Worm (Caenorhabditis elegans) whole organism, L4/young adult: ENCODE measurements around the gene zip-9.

Source experiments
- W03F9.2 ChIP-seq: fragments of 150-350 bp; optimal IDR thresholded peaks from 2 replicates; lab custom pipeline; 2014; ENCODE audit warnings: missing biosample characterization, missing genetic modification characterization
- dao-5 ChIP-seq: sonication (generic microtip); optimal IDR thresholded peaks from 2 replicates; lab custom pipeline; 2016; ENCODE audit warnings: missing genotype, missing genetic modification characterization, moderate library complexity, missing compliant biosample characterization
- him-1 ChIP-seq: sonication (generic microtip); optimal IDR thresholded peaks from 2 replicates; lab custom pipeline; 2016; ENCODE audit warnings: missing genotype, missing genetic modification reagents, missing genetic modification characterization, missing compliant biosample characterization

zip-9 gene

ce11 chrV:10967594-10968273, 25.5 kb downstream of the zip-9 start:
- TF ChIP-seq dao-5 (tag; lab: Kevin White, UChicago) (no peak), W03F9.2 (tag; lab: Kevin White, UChicago) (no peak), him-1 (no peak)

- no peak for TF ChIP-seq W03F9.2 (tag; lab: Kevin White, UChicago)
- no peak for TF ChIP-seq him-1
- TF ChIP-seq dao-5 (tag; lab: Kevin White, UChicago) = no peak
Observed at ce11 chrV:10970070-10970469, 27.8 kb downstream of the zip-9 start, which contains the start of gene F17C11.22. Gene F17C11.22, minus strand, starts transcription at chrV:10970170.

- TF ChIP-seq dao-5 (tag; lab: Kevin White, UChicago) = no peak
- TF ChIP-seq him-1 = no peak
- no peak for TF ChIP-seq W03F9.2 (tag; lab: Kevin White, UChicago)
Observed at ce11 chrV:10970930-10971329, 28.7 kb downstream of the zip-9 start.

- TF ChIP-seq W03F9.2 (tag; lab: Kevin White, UChicago) (no peak), dao-5 (tag; lab: Kevin White, UChicago) (no peak), him-1 (no peak)
Observed at ce11 chrV:10975091-10975490, 32.8 kb downstream of the zip-9 start.

ce11 chrV:10981113-10981512, 38.9 kb downstream of the zip-9 start, which contains the start of gene fig-1:
Gene fig-1, minus strand, starts transcription at chrV:10981213.
- TF ChIP-seq him-1 (no peak), W03F9.2 (tag; lab: Kevin White, UChicago) (no peak), dao-5 (tag; lab: Kevin White, UChicago) (no peak)

- no peak for TF ChIP-seq him-1
- TF ChIP-seq dao-5 (tag; lab: Kevin White, UChicago) = no peak
- no peak for TF ChIP-seq W03F9.2 (tag; lab: Kevin White, UChicago)
Observed at ce11 chrV:10991789-10992188, 49.5 kb downstream of the zip-9 start, which contains the start of gene frpr-9. Gene frpr-9, plus strand, starts transcription at chrV:10992089.
